Worm (Caenorhabditis elegans) whole organism, L4/young adult: ENCODE data around the gene srw-40.

Source experiments
- W03F9.2 ChIP-seq: fragments of 150-350 bp; optimal IDR thresholded peaks from 2 replicates; lab custom pipeline; 2014; ENCODE audit warnings: missing biosample characterization, missing genetic modification characterization
- him-1 ChIP-seq: sonication (generic microtip); optimal IDR thresholded peaks from 2 replicates; lab custom pipeline; 2016; ENCODE audit warnings: missing genotype, missing genetic modification reagents, missing genetic modification characterization, missing compliant biosample characterization

- TF ChIP-seq him-1 (tag; lab: Kevin White, UChicago): no peak
- no peak for TF ChIP-seq W03F9.2 (tag; lab: Kevin White, UChicago)
Observed at ce11 chrII:4284305-4285193, 31.4 kb downstream of the srw-40 start.
